Worm (Caenorhabditis elegans) whole organism, L3 larva: ENCODE results near the gene brd-1.

Source experiments
- R02D3.7 ChIP-seq: fragments of 150-350 bp; optimal IDR thresholded peaks from 2 replicates; lab custom pipeline; 2014; ENCODE audit warnings: missing biosample characterization, missing genetic modification characterization
- ZK546.5 ChIP-seq: sonication (generic microtip); optimal IDR thresholded peaks from 2 replicates; lab custom pipeline; 2017; ENCODE audit warnings: missing biosample characterization, missing genetic modification characterization
- aly-2 ChIP-seq: fragments of 150-350 bp; optimal IDR thresholded peaks from 2 replicates; lab custom pipeline; 2014; ENCODE audit warnings: missing biosample characterization, missing genetic modification characterization
- ama-1 ChIP-seq: fragments of 150-350 bp; optimal IDR thresholded peaks from 2 replicates; lab custom pipeline; 2018
- ceh-16 ChIP-seq: sonication (generic microtip); optimal IDR thresholded peaks from 2 replicates; lab custom pipeline; 2017; ENCODE audit warnings: missing biosample characterization, missing genetic modification characterization
- ceh-28 ChIP-seq: fragments of 150-350 bp; optimal IDR thresholded peaks from 2 replicates; lab custom pipeline; 2014; ENCODE audit warnings: missing biosample characterization, missing genetic modification reagents, missing genetic modification characterization
- ceh-82 ChIP-seq: fragments of 150-350 bp; optimal IDR thresholded peaks from 2 replicates; lab custom pipeline; 2014; ENCODE audit warnings: missing biosample characterization, missing genetic modification characterization
- ceh-9 ChIP-seq: sonication (generic microtip); optimal IDR thresholded peaks from 2 replicates; lab custom pipeline; 2018; ENCODE audit warnings: missing biosample characterization, missing genetic modification characterization
- egl-27 ChIP-seq: sonication (generic microtip); optimal IDR thresholded peaks from 4 replicates; lab custom pipeline; 2017; ENCODE audit warnings: missing biosample characterization, missing genetic modification reagents, missing genetic modification characterization
- egl-5 ChIP-seq: fragments of 150-350 bp; optimal IDR thresholded peaks from 2 replicates; lab custom pipeline; 2017; ENCODE audit warnings: missing biosample characterization, missing genetic modification reagents, missing genetic modification characterization, inconsistent platforms
- elt-1 ChIP-seq: fragments of 150-350 bp; optimal IDR thresholded peaks from 2 replicates; lab custom pipeline; 2014; ENCODE audit warnings: missing biosample characterization, missing genetic modification characterization
- elt-2 ChIP-seq: sonication (generic microtip); optimal IDR thresholded peaks from 2 replicates; lab custom pipeline; 2016; ENCODE audit warnings: missing genetic modification reagents, mild to moderate bottlenecking, missing genetic modification characterization, missing compliant biosample characterization
- elt-3 ChIP-seq, 3 experiments: fragments of 150-350 bp in 1 of 3; sonication (generic microtip) in 2 of 3; optimal IDR thresholded peaks; 2 replicates in 2 of 3; 4 replicates in 1 of 3; lab custom pipeline; 2014 to 2017; ENCODE audit warnings: missing biosample characterization in 3 of 3, missing genetic modification characterization in 3 of 3
- fkh-2 ChIP-seq: fragments of 150-350 bp; optimal IDR thresholded peaks from 2 replicates; lab custom pipeline; 2014; ENCODE audit warnings: missing biosample characterization, missing genetic modification reagents, missing genetic modification characterization
- fos-1 ChIP-seq: fragments of 150-350 bp; optimal IDR thresholded peaks from 2 replicates; lab custom pipeline; 2014; ENCODE audit warnings: missing biosample characterization, missing genetic modification characterization
- hmg-11 ChIP-seq: sonication (generic microtip); optimal IDR thresholded peaks from 2 replicates; lab custom pipeline; 2016; ENCODE audit warnings: missing genetic modification characterization, missing compliant biosample characterization
- jun-1 ChIP-seq: fragments of 150-350 bp; optimal IDR thresholded peaks from 2 replicates; lab custom pipeline; 2014; ENCODE audit warnings: missing biosample characterization, missing genetic modification reagents, missing genetic modification characterization
- lin-15B ChIP-seq: fragments of 150-350 bp; optimal IDR thresholded peaks from 2 replicates; lab custom pipeline; 2014; ENCODE audit warnings: missing biosample characterization, missing genetic modification characterization
- lin-39 ChIP-seq: fragments of 150-350 bp; optimal IDR thresholded peaks from 2 replicates; lab custom pipeline; 2018; ENCODE audit warnings: missing biosample characterization, missing genetic modification reagents, missing genetic modification characterization
- lsy-12 ChIP-seq: sonication (generic microtip); optimal IDR thresholded peaks from 2 replicates; lab custom pipeline; 2016; ENCODE audit warnings: mild to moderate bottlenecking, missing genetic modification characterization, missing compliant biosample characterization
- mdl-1 ChIP-seq: fragments of 150-350 bp; optimal IDR thresholded peaks from 2 replicates; lab custom pipeline; 2014; ENCODE audit warnings: missing biosample characterization, missing genetic modification characterization
- mml-1 ChIP-seq: fragments of 150-350 bp; sonication (generic microtip); optimal IDR thresholded peaks from 3 replicates; lab custom pipeline; 2014; ENCODE audit warnings: missing biosample characterization, missing genetic modification characterization
- nfya-1 ChIP-seq: sonication (generic microtip); optimal IDR thresholded peaks from 2 replicates; lab custom pipeline; 2017; ENCODE audit warnings: missing genetic modification characterization, mild to moderate bottlenecking, missing compliant biosample characterization, antibody characterized with exemption, moderate library complexity; ENCODE audit not compliant: insufficient read depth
- nhr-11 ChIP-seq: fragments of 150-350 bp; optimal IDR thresholded peaks from 2 replicates; lab custom pipeline; 2014; ENCODE audit warnings: missing biosample characterization, missing genetic modification characterization
- nhr-12 ChIP-seq: fragments of 150-350 bp; optimal IDR thresholded peaks from 2 replicates; lab custom pipeline; 2014; ENCODE audit warnings: missing biosample characterization, missing genetic modification characterization
- nhr-23 ChIP-seq: fragments of 150-350 bp; optimal IDR thresholded peaks from 2 replicates; lab custom pipeline; 2014; ENCODE audit warnings: missing biosample characterization, missing genetic modification reagents, missing genetic modification characterization
- nhr-237 ChIP-seq: fragments of 150-350 bp; optimal IDR thresholded peaks from 2 replicates; lab custom pipeline; 2014; ENCODE audit warnings: missing biosample characterization, missing genetic modification characterization
- nhr-25 ChIP-seq: sonication (generic microtip); optimal IDR thresholded peaks from 2 replicates; lab custom pipeline; 2017; ENCODE audit warnings: missing biosample characterization, missing genetic modification characterization
- nhr-28 ChIP-seq: fragments of 150-350 bp; optimal IDR thresholded peaks from 2 replicates; lab custom pipeline; 2014; ENCODE audit warnings: missing biosample characterization, missing genetic modification characterization
- nhr-43 ChIP-seq: sonication (generic microtip); optimal IDR thresholded peaks from 2 replicates; lab custom pipeline; 2016; ENCODE audit warnings: mild to moderate bottlenecking, missing genetic modification characterization, missing compliant biosample characterization; ENCODE audit not compliant: poor library complexity, severe bottlenecking
- nhr-76 ChIP-seq: fragments of 150-350 bp; sonication (generic microtip); optimal IDR thresholded peaks from 5 replicates; lab custom pipeline; 2014; ENCODE audit warnings: missing biosample characterization, missing genetic modification characterization
- nhr-77 ChIP-seq: fragments of 150-350 bp; optimal IDR thresholded peaks from 2 replicates; lab custom pipeline; 2014; ENCODE audit warnings: missing biosample characterization, missing genetic modification characterization
- pha-4 ChIP-seq: fragments of 150-350 bp; optimal IDR thresholded peaks from 2 replicates; lab custom pipeline; 2014; ENCODE audit warnings: missing biosample characterization, missing genetic modification reagents, missing genetic modification characterization
- pqm-1 ChIP-seq: fragments of 150-350 bp; optimal IDR thresholded peaks from 2 replicates; lab custom pipeline; 2017; ENCODE audit warnings: missing biosample characterization, missing genetic modification characterization, inconsistent platforms
- sea-2 ChIP-seq: fragments of 150-350 bp; sonication (generic microtip); optimal IDR thresholded peaks from 4 replicates; lab custom pipeline; 2014; ENCODE audit warnings: missing biosample characterization, missing genetic modification reagents, missing genetic modification characterization
- snpc-4 ChIP-seq: fragments of 150-350 bp; optimal IDR thresholded peaks from 2 replicates; lab custom pipeline; 2014; ENCODE audit warnings: missing biosample characterization, missing genetic modification characterization
- tbx-2 ChIP-seq: sonication (generic microtip); optimal IDR thresholded peaks from 2 replicates; lab custom pipeline; 2016; ENCODE audit warnings: mild to moderate bottlenecking, missing genetic modification characterization, missing compliant biosample characterization
- unc-39 ChIP-seq: sonication (generic microtip); optimal IDR thresholded peaks from 4 replicates; lab custom pipeline; 2017; ENCODE audit warnings: missing biosample characterization, missing genetic modification characterization
- unc-62 ChIP-seq: fragments of 150-350 bp; sonication (generic microtip); optimal IDR thresholded peaks from 4 replicates; lab custom pipeline; 2014; ENCODE audit warnings: missing biosample characterization, missing genetic modification reagents, missing genetic modification characterization
- zag-1 ChIP-seq: fragments of 150-350 bp; optimal IDR thresholded peaks from 2 replicates; lab custom pipeline; 2014; ENCODE audit warnings: missing biosample characterization, missing genetic modification characterization
- ztf-11 ChIP-seq: fragments of 150-350 bp; optimal IDR thresholded peaks from 2 replicates; lab custom pipeline; 2014; ENCODE audit warnings: missing biosample characterization, missing genetic modification characterization

brd-1 gene

ce11 chrIII:6897587-6898064 is 8.3 kb upstream of the brd-1 start, which contains the start of gene T07E3.4:
Gene T07E3.4 (plus strand): TSS chrIII:6898014.
- TF ChIP-seq snpc-4 (tag; lab: Kevin White, UChicago), result no peak
- TF ChIP-seq nhr-28 (tag; lab: Kevin White, UChicago), result no peak
- TF ChIP-seq jun-1 (tag; lab: Kevin White, UChicago), result peak; percentile 63
- no peak for TF ChIP-seq mdl-1
- peak; percentile 78 for TF ChIP-seq lin-39 (tag; lab: Kevin White, UChicago)
- TF ChIP-seq fos-1, result peak; percentile 34
- TF ChIP-seq ceh-9 (tag; lab: Kevin White, UChicago), result no peak
- peak; percentile 47 for TF ChIP-seq ceh-28
- peak; percentile 77 for TF ChIP-seq hmg-11 (tag; lab: Kevin White, UChicago)
- no peak for TF ChIP-seq aly-2 (tag; lab: Kevin White, UChicago)
- peak; percentile 90 for TF ChIP-seq nhr-23 (tag; lab: Kevin White, UChicago)
- no peak for TF ChIP-seq unc-39 (tag; lab: Kevin White, UChicago)
- TF ChIP-seq nhr-76 (tag; lab: Kevin White, UChicago), result no peak
- no peak for TF ChIP-seq R02D3.7 (tag; lab: Kevin White, UChicago)
- TF ChIP-seq nhr-11, result peak; percentile 58
- peak; percentile 25 for TF ChIP-seq tbx-2 (tag; lab: Kevin White, UChicago)
- TF ChIP-seq egl-5, result no peak
- peak; percentile 54 for TF ChIP-seq elt-2
- no peak for TF ChIP-seq zag-1
- TF ChIP-seq pqm-1, result peak; percentile 65
- peak; percentile 88 for TF ChIP-seq nfya-1 (tag; lab: Kevin White, UChicago)
- peak; percentile 96 for TF ChIP-seq mml-1
- TF ChIP-seq elt-1, result no peak
- TF ChIP-seq nhr-25 (tag; lab: Kevin White, UChicago), result peak; percentile 82
- TF ChIP-seq lin-15B, result peak; percentile 38
- TF ChIP-seq nhr-43 (tag; lab: Kevin White, UChicago), result peak; percentile 68
- peak; percentile 44 for TF ChIP-seq pha-4 (tag; lab: Kevin White, UChicago)
- TF ChIP-seq egl-27 (tag; lab: Kevin White, UChicago), result peak; percentile 24
- TF ChIP-seq nhr-77, result no peak

ce11 chrIII:6895677-6896076 is 6.4 kb upstream of the brd-1 start:
- peak; percentile 18 for TF ChIP-seq pha-4 (tag; lab: Kevin White, UChicago)
- TF ChIP-seq lin-15B, result no peak
- TF ChIP-seq, all 47 proteins: peak for 1

ce11 chrIII:6895166-6895565 is 5.9 kb upstream of the brd-1 start:
- peak; percentile 41 to 84 (median 77) for TF ChIP-seq elt-3 (tag; optimal IDR thresholded peaks at IDR 0.05; lab: Kevin White, UChicago)
- peak; percentile 28 for TF ChIP-seq mml-1
- no peak for TF ChIP-seq pha-4 (tag; lab: Kevin White, UChicago)
- no peak for TF ChIP-seq hmg-11 (tag; lab: Kevin White, UChicago)
- TF ChIP-seq ceh-82 (tag; lab: Kevin White, UChicago), result no peak
- peak; percentile 57 for TF ChIP-seq R02D3.7 (tag; lab: Kevin White, UChicago)
- peak; percentile 79 for TF ChIP-seq pqm-1
- TF ChIP-seq nhr-25 (tag; lab: Kevin White, UChicago), result peak; percentile 13
- peak; percentile 83 for TF ChIP-seq elt-2
- peak; percentile 19 for TF ChIP-seq unc-62 (GFP tag; lab: Kevin White, UChicago)
- TF ChIP-seq ama-1, result peak; percentile 31
- TF ChIP-seq ztf-11 (tag; lab: Kevin White, UChicago), result no peak
- no peak for TF ChIP-seq nhr-237
- TF ChIP-seq nhr-23 (tag; lab: Kevin White, UChicago), result peak; percentile 84
- no peak for TF ChIP-seq nhr-12 (tag; lab: Kevin White, UChicago)
- no peak for TF ChIP-seq mdl-1
- peak; percentile 30 for TF ChIP-seq lin-15B
- TF ChIP-seq fkh-2 (tag; lab: Kevin White, UChicago), result no peak
- peak; percentile 71 for TF ChIP-seq nfya-1 (tag; lab: Kevin White, UChicago)
- TF ChIP-seq ceh-28, result peak; percentile 53
- peak; percentile 64 for TF ChIP-seq nhr-43 (tag; lab: Kevin White, UChicago)
- TF ChIP-seq nhr-76 (tag; lab: Kevin White, UChicago), result peak; percentile 19
- TF ChIP-seq egl-27 (tag; lab: Kevin White, UChicago), result peak; percentile 56
- TF ChIP-seq, all 47 proteins: peak for 15

ce11 chrIII:6891560-6891959 is 2.3 kb upstream of the brd-1 start, which contains the start of gene K04C2.5:
Gene K04C2.5 (minus strand): TSS chrIII:6891660.
- no peak for TF ChIP-seq ceh-28
- no peak for TF ChIP-seq elt-3 (tag; optimal IDR thresholded peaks at IDR 0.05; lab: Kevin White, UChicago)
- no peak for TF ChIP-seq nfya-1 (tag; lab: Kevin White, UChicago)
- no peak for TF ChIP-seq ceh-16 (tag; lab: Kevin White, UChicago)
- TF ChIP-seq lin-15B, result no peak
- TF ChIP-seq unc-62 (GFP tag; lab: Kevin White, UChicago), result no peak
- no peak for TF ChIP-seq fos-1
- TF ChIP-seq egl-27 (tag; lab: Kevin White, UChicago), result no peak
- no peak for TF ChIP-seq elt-2
- TF ChIP-seq ama-1, result no peak
- TF ChIP-seq nhr-25 (tag; lab: Kevin White, UChicago), result no peak
- no peak for TF ChIP-seq nhr-76 (tag; lab: Kevin White, UChicago)
- no peak for TF ChIP-seq pqm-1
- TF ChIP-seq ceh-82 (tag; lab: Kevin White, UChicago), result no peak
- TF ChIP-seq nhr-11, result no peak
- no peak for TF ChIP-seq sea-2
- TF ChIP-seq unc-39 (tag; lab: Kevin White, UChicago), result no peak
- TF ChIP-seq lsy-12 (tag; lab: Kevin White, UChicago), result no peak
- TF ChIP-seq ZK546.5 (tag; lab: Kevin White, UChicago), result no peak
